Worm (Caenorhabditis elegans): ENCODE results near the gene F59A7.11.

F59A7.11 gene

DNA sequence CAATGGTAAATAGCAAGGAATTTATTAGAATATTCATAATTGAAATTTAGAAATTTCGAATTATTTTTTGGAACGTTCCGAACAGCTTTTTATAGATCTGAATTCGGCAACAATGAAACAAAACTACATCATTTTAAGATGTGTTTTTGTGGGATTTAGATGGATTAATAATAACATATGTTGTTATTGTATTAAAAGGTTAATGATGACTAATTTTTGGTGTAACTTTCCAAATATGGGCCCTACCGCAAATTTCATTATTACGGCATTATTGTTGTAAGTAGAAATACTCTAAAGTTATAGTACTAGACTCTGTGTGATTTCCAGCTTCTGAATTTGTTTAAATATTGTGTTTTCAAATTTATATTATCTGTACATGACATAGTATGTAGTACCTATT lies at the start of gene F59A7.11:
TSS of gene F59A7.11 (minus strand) at position 101 of the 400 bp plus-strand sequence.
- TF ChIP-seq aly-2 (tag; optimal IDR thresholded peaks at IDR 0.05) (no peak), ceh-9 (tag; optimal IDR thresholded peaks at IDR 0.05) (no peak), ama-1 (optimal IDR thresholded peaks at IDR 0.05) (no peak), egl-27 (tag; optimal IDR thresholded peaks at IDR 0.05) (no peak), nhr-25 (tag; optimal IDR thresholded peaks at IDR 0.05) (no peak), sea-2 (GFP tag; optimal IDR thresholded peaks at IDR 0.05) (no peak), ztf-11 (tag; optimal IDR thresholded peaks at IDR 0.05) (no peak), elt-2 (tag; optimal IDR thresholded peaks at IDR 0.05) (no peak), mdl-1 (tag; optimal IDR thresholded peaks at IDR 0.05) (no peak), eor-1 (tag; optimal IDR thresholded peaks at IDR 0.05) (no peak), hmg-11 (tag; optimal IDR thresholded peaks at IDR 0.05) (no peak), R02D3.7 (tag; optimal IDR thresholded peaks at IDR 0.05) (no peak), ceh-28 (tag; optimal IDR thresholded peaks at IDR 0.05) (no peak), snpc-4 (tag; optimal IDR thresholded peaks at IDR 0.05) (no peak), nhr-237 (tag; optimal IDR thresholded peaks at IDR 0.05) (no peak), ZK546.5 (tag; optimal IDR thresholded peaks at IDR 0.05) (no peak), tbx-2 (tag; optimal IDR thresholded peaks at IDR 0.05) (no peak)

DNA sequence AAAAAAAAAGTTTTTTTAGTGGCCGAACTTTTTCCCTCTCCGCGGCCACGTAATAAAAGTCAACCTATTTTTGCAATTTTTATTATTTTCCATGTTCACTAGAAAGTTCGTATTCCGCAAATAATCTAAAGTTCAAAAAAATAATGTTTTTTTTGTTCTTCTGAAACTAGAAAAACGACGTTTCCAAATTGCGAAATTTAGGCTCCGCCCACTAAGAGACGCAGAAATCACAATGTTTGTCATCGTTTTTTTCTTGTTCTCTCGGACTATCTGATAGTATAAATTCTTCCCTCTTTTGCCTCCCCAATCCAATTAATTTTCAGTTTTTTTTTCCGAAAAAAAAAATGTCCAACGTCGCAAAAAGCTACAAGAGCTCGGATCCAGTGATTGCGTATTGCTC lies 43.6 kb upstream of the F59A7.11 start, which contains the start of gene comt-3:
TSS of gene comt-3 (plus strand) at position 214 of the 400 bp plus-strand sequence.
- TF ChIP-seq fkh-2 (tag; optimal IDR thresholded peaks at IDR 0.05) = no peak
- TF ChIP-seq ztf-4 (tag; optimal IDR thresholded peaks at IDR 0.05) = no peak
- no peak for TF ChIP-seq nhr-76 (tag; optimal IDR thresholded peaks at IDR 0.05)
- no peak for TF ChIP-seq nhr-28 (tag; optimal IDR thresholded peaks at IDR 0.05)
- no peak for TF ChIP-seq fos-1 (tag; optimal IDR thresholded peaks at IDR 0.05)
- no peak for TF ChIP-seq nhr-11 (tag; optimal IDR thresholded peaks at IDR 0.05)
- no peak for TF ChIP-seq pqm-1 (tag; optimal IDR thresholded peaks at IDR 0.05)
- TF ChIP-seq R02D3.7 (tag; optimal IDR thresholded peaks at IDR 0.05) = no peak
- no peak for TF ChIP-seq nhr-12 (tag; optimal IDR thresholded peaks at IDR 0.05)
- TF ChIP-seq skn-1 (tag; optimal IDR thresholded peaks at IDR 0.05) = no peak
- no peak for TF ChIP-seq nhr-43 (tag; optimal IDR thresholded peaks at IDR 0.05; ENCODE audit: poor library complexity, severe bottlenecking)
- no peak for TF ChIP-seq nhr-77 (tag; optimal IDR thresholded peaks at IDR 0.05)
- no peak for TF ChIP-seq ztf-11 (tag; optimal IDR thresholded peaks at IDR 0.05)
- no peak for TF ChIP-seq aly-2 (tag; optimal IDR thresholded peaks at IDR 0.05)
- TF ChIP-seq snpc-4 (tag; optimal IDR thresholded peaks at IDR 0.05) = no peak
- TF ChIP-seq mml-1 (tag; optimal IDR thresholded peaks at IDR 0.05) = no peak

DNA sequence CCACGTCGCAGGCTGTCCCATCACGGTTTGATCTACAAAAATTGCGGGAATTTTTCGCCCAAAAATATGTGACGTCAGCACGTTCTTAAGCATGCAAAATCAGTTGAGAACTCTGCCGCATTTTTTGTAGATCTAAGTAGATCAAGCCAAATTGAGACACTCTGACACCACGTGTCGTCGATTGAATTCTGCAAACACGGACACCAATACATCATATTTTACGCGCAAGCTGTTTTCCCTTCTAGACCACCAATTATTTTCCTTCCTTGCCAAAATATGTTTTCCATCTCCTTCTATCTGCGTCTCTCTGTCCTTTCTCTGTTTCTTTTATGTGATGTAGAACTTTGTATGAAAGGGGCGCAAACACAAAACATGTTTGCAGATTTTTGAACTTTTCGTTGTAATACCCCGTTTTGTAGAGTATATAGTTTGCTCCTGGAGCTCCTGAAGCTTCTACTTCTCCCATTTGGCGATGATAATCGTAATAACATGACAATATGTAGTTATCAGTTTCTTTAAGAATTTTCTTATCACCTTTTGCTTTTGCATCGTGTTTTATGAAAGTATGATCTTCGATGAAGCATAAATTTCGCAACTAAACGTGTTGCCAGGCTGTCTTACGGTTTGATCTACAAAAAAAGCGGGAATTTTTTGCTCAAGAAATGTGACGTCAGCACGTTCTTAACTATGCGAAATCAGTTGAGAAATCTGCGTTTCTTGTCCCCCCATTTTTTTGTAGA lies 42.2 kb upstream of the F59A7.11 start:
- TF ChIP-seq unc-39 (tag; optimal IDR thresholded peaks at IDR 0.05) (no peak), lin-15B (tag; optimal IDR thresholded peaks at IDR 0.05) (peak; percentile 8), nhr-76 (tag; optimal IDR thresholded peaks at IDR 0.05) (peak; percentile 25), sea-2 (GFP tag; optimal IDR thresholded peaks at IDR 0.05) (no peak), nhr-77 (tag; optimal IDR thresholded peaks at IDR 0.05) (no peak), daf-12 (tag; optimal IDR thresholded peaks at IDR 0.05) (no peak), elt-2 (tag; optimal IDR thresholded peaks at IDR 0.05) (peak; percentile 63), pqm-1 (tag; optimal IDR thresholded peaks at IDR 0.05) (peak; percentile 28), nhr-12 (tag; optimal IDR thresholded peaks at IDR 0.05) (no peak), nhr-23 (tag; optimal IDR thresholded peaks at IDR 0.05) (no peak), pha-4 (tag; optimal IDR thresholded peaks at IDR 0.05) (peak; percentile 58), fkh-2 (tag; optimal IDR thresholded peaks at IDR 0.05) (no peak), jun-1 (tag; optimal IDR thresholded peaks at IDR 0.05) (no peak)

DNA sequence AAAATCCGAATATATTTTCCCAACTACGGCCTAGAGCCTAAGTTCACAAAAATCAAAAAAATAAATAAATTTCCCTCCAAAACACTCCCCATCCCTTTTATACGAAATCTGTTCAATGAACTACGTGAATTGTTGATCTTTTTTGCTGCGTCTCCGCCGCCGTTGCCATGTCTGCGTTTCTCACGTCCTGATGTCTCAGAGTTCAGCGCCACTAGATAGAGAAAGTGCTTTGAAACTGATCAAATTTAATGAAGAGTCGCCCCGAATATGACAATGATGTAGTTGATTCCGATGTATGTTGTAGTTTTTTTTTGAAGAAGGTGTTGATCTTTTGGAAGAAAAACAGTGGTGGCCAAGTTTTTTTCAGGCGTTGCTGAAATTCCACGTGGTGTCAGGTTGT lies 40.5 kb upstream of the F59A7.11 start:
- TF ChIP-seq ama-1 (optimal IDR thresholded peaks at IDR 0.05) = no peak
- no peak for TF ChIP-seq ceh-82 (tag; optimal IDR thresholded peaks at IDR 0.05)

DNA sequence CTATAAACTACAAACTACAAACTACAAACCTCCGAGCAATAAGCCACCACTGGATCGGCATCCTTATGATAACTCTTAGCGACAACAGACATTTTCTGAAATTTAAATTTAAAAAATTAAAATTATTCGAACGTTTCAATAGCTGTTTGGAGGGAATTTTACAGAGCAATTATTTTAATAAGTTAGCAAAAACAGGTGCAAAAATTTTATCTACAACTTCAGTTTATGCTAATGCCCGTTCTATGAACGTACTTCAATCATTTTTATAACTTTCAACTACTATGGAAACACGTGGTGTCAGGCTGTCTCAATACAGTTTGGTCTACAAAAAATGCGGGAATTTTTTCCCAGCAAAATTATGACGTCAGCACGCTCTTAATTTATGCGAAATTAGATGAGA lies 39.8 kb upstream of the F59A7.11 start, which contains the start of gene comt-5:
TSS of gene comt-5 (minus strand) at position 101 of the 400 bp plus-strand sequence.
- TF ChIP-seq mml-1 (tag; optimal IDR thresholded peaks at IDR 0.05) (no peak), elt-1 (tag; optimal IDR thresholded peaks at IDR 0.05) (no peak), hmg-11 (tag; optimal IDR thresholded peaks at IDR 0.05) (no peak), lin-39 (tag; optimal IDR thresholded peaks at IDR 0.05) (no peak), nhr-76 (tag; optimal IDR thresholded peaks at IDR 0.05) (no peak), elt-2 (tag; optimal IDR thresholded peaks at IDR 0.05) (no peak), tbx-2 (tag; optimal IDR thresholded peaks at IDR 0.05) (no peak), nhr-28 (tag; optimal IDR thresholded peaks at IDR 0.05) (no peak), fkh-10 (GFP tag; optimal IDR thresholded peaks at IDR 0.05) (no peak), R02D3.7 (tag; optimal IDR thresholded peaks at IDR 0.05) (no peak), ztf-11 (tag; optimal IDR thresholded peaks at IDR 0.05) (no peak), pha-4 (tag; optimal IDR thresholded peaks at IDR 0.05) (no peak)

Data from whole organism, L3 larva.